Fruit fly (Drosophila melanogaster): Measurements from ENCODE around the gene nyo.

nyo gene

dm6 chr3R:31608438-31609188, 65.8 kb downstream of the nyo start (continued):
- no peak for TF ChIP-seq Hr51 (GFP tag; optimal IDR thresholded peaks at IDR 0.05)
- TF ChIP-seq CrebB (tag; optimal IDR thresholded peaks at IDR 0.05) = peak; percentile 59
- TF ChIP-seq amos (GFP tag; IDR thresholded peaks at IDR 0.05; ENCODE audit: partially characterized antibody) = no peak
- TF ChIP-seq Ets65A (GFP tag) = no peak
- no peak for TF ChIP-seq CG33213 (GFP tag; optimal IDR thresholded peaks at IDR 0.05)
- TF ChIP-seq Doc2 (GFP tag; IDR thresholded peaks at IDR 0.05) = no peak
- TF ChIP-seq CG30403 (GFP tag; optimal IDR thresholded peaks at IDR 0.05) = no peak
- no peak for TF ChIP-seq CG11560 (tag; IDR thresholded peaks at IDR 0.05)
- peak; percentile 10 for TF ChIP-seq BtbVII (GFP tag; optimal IDR thresholded peaks at IDR 0.05)
- TF ChIP-seq lab (GFP tag; optimal IDR thresholded peaks at IDR 0.05) = peak; percentile 47
- no peak for TF ChIP-seq CG4328 (GFP tag; optimal IDR thresholded peaks at IDR 0.05)
- no peak for TF ChIP-seq Gsc (GFP tag; IDR thresholded peaks at IDR 0.05)
- peak; percentile 51 for TF ChIP-seq Nf-YC (tag; optimal IDR thresholded peaks at IDR 0.05)
- peak; percentile 96 for TF ChIP-seq CG8478 (optimal IDR thresholded peaks at IDR 0.05)
- TF ChIP-seq Bgb (GFP tag; IDR thresholded peaks at IDR 0.05; ENCODE audit: partially characterized antibody) = no peak
- no peak for TF ChIP-seq dm (GFP tag; optimal IDR thresholded peaks at IDR 0.05)
- no peak for TF ChIP-seq ara (GFP tag; IDR thresholded peaks at IDR 0.05)
- TF ChIP-seq Atf6 (GFP tag; IDR thresholded peaks at IDR 0.05) = no peak
- TF ChIP-seq lilli (GFP tag; optimal IDR thresholded peaks at IDR 0.05) = peak; percentile 14
- TF ChIP-seq Lim3 (GFP tag; IDR thresholded peaks at IDR 0.05) = no peak
- TF ChIP-seq org-1 (GFP tag; optimal IDR thresholded peaks at IDR 0.05) = no peak
- no peak for TF ChIP-seq zf30C (GFP tag; optimal IDR thresholded peaks at IDR 0.05)
- TF ChIP-seq CG14667 (GFP tag; IDR thresholded peaks at IDR 0.05) = no peak
- no peak for TF ChIP-seq CG42726 (GFP tag; IDR thresholded peaks at IDR 0.05; ENCODE audit: partially characterized antibody)
- no peak for TF ChIP-seq CG10267 (tag; optimal IDR thresholded peaks at IDR 0.05)
- no peak for TF ChIP-seq Sry-δ (GFP tag; optimal IDR thresholded peaks at IDR 0.05)
- TF ChIP-seq sqz (GFP tag; optimal IDR thresholded peaks at IDR 0.05) = no peak
- TF ChIP-seq TFAM (GFP tag; optimal IDR thresholded peaks at IDR 0.05) = no peak
- no peak for TF ChIP-seq ATbp (GFP tag; optimal IDR thresholded peaks at IDR 0.05)
- no peak for TF ChIP-seq ac (GFP tag; optimal IDR thresholded peaks at IDR 0.05)
- TF ChIP-seq en (GFP tag; optimal IDR thresholded peaks at IDR 0.05) = no peak
- TF ChIP-seq Mes4 (GFP tag; optimal IDR thresholded peaks at IDR 0.05) = no peak
- TF ChIP-seq az2 (GFP tag; optimal IDR thresholded peaks at IDR 0.05) = no peak
- TF ChIP-seq HLHmδ (GFP tag; optimal IDR thresholded peaks at IDR 0.05) = peak; percentile 65
- TF ChIP-seq gfzf (GFP tag; optimal IDR thresholded peaks at IDR 0.05) = no peak
- TF ChIP-seq ftz-f1 (GFP tag; optimal IDR thresholded peaks at IDR 0.05) = no peak
- no peak for TF ChIP-seq Opbp (GFP tag; IDR thresholded peaks at IDR 0.05; ENCODE audit: partially characterized antibody)
- no peak for TF ChIP-seq CG16813 (GFP tag; IDR thresholded peaks at IDR 0.05; ENCODE audit: partially characterized antibody)
- no peak for TF ChIP-seq ro (GFP tag; IDR thresholded peaks at IDR 0.05)
- TF ChIP-seq Hr78 (GFP tag; optimal IDR thresholded peaks at IDR 0.05) = no peak
- no peak for TF ChIP-seq sim (GFP tag; IDR thresholded peaks at IDR 0.05)
- no peak for TF ChIP-seq gsb (GFP tag; IDR thresholded peaks at IDR 0.05)
- no peak for TF ChIP-seq Adf1 (GFP tag; IDR thresholded peaks at IDR 0.05)
- no peak for TF ChIP-seq CG3065 (GFP tag; optimal IDR thresholded peaks at IDR 0.05)
- TF ChIP-seq h (optimal IDR thresholded peaks at IDR 0.05) = no peak
- TF ChIP-seq CHES-1-like (GFP tag; optimal IDR thresholded peaks at IDR 0.05) = no peak
- no peak for TF ChIP-seq p53 (GFP tag; optimal IDR thresholded peaks at IDR 0.05)
- no peak for TF ChIP-seq Dp (GFP tag; optimal IDR thresholded peaks at IDR 0.05)
- no peak for TF ChIP-seq CG7928 (GFP tag; optimal IDR thresholded peaks at IDR 0.05)
- peak; percentile 13 for TF ChIP-seq nmo (GFP tag; optimal IDR thresholded peaks at IDR 0.05)
- no peak for TF ChIP-seq CG5245 (GFP tag; optimal IDR thresholded peaks at IDR 0.05)

All from whole organism, embryonic.